Worm (Caenorhabditis elegans) whole organism, L1 larva: ENCODE measurements around the gene srh-28.

Source experiments
- C16A3.4 ChIP-seq: fragments of 150-350 bp; optimal IDR thresholded peaks from 2 replicates; lab custom pipeline; 2014; ENCODE audit warnings: missing biosample characterization, missing genetic modification characterization
- F16B12.6 ChIP-seq: fragments of 150-350 bp; optimal IDR thresholded peaks from 2 replicates; lab custom pipeline; 2014; ENCODE audit warnings: missing biosample characterization, missing genetic modification characterization
- Y116A8C.19 ChIP-seq: sonication (generic microtip); optimal IDR thresholded peaks from 2 replicates; lab custom pipeline; 2016; ENCODE audit warnings: missing compliant biosample characterization, missing genetic modification characterization, borderline replicate concordance
- aha-1 ChIP-seq: fragments of 150-350 bp; optimal IDR thresholded peaks from 2 replicates; lab custom pipeline; 2014; ENCODE audit warnings: missing biosample characterization, missing genetic modification characterization
- alr-1 ChIP-seq: fragments of 200-800 bp; sonication (Bioruptor generic); optimal IDR thresholded peaks from 2 replicates; lab custom pipeline; 2018; ENCODE audit warnings: borderline replicate concordance, mild to moderate bottlenecking, missing genetic modification characterization, missing compliant biosample characterization
- aly-2 ChIP-seq: fragments of 150-350 bp; optimal IDR thresholded peaks from 2 replicates; lab custom pipeline; 2014; ENCODE audit warnings: missing biosample characterization, missing genetic modification characterization
- ama-1 ChIP-seq: fragments of 150-350 bp; optimal IDR thresholded peaks from 2 replicates; lab custom pipeline; 2014
- ceh-82 ChIP-seq, 3 experiments: fragments of 150-350 bp in 1 of 3; sonication (generic microtip) in 2 of 3; optimal IDR thresholded peaks; 2 replicates each; lab custom pipeline; 2014 to 2017; ENCODE audit warnings: missing biosample characterization in 3 of 3, missing genetic modification characterization in 3 of 3
- dsc-1 ChIP-seq: sonication (generic microtip); optimal IDR thresholded peaks from 2 replicates; lab custom pipeline; 2016; ENCODE audit warnings: mild to moderate bottlenecking, missing genetic modification characterization, missing compliant biosample characterization
- efl-1 ChIP-seq, 4 experiments: fragments of 150-350 bp; optimal IDR thresholded peaks in 3 of 4; peaks in 1 of 4; 1 replicate in 1 of 4; 2 replicates in 3 of 4; lab custom pipeline; 2014; ENCODE audit warnings: missing biosample characterization in 2 of 4, missing genetic modification characterization in 2 of 4, missing genetic modification reagents in 2 of 4
- efl-3 ChIP-seq: fragments of 200-800 bp; sonication (Bioruptor generic); optimal IDR thresholded peaks from 2 replicates; lab custom pipeline; 2018; ENCODE audit warnings: mild to moderate bottlenecking, missing genetic modification characterization, missing compliant biosample characterization
- elt-2 ChIP-seq: sonication (generic microtip); optimal IDR thresholded peaks from 2 replicates; lab custom pipeline; 2016; ENCODE audit warnings: missing genetic modification characterization, mild to moderate bottlenecking, inconsistent platforms, missing compliant biosample characterization, missing genetic modification reagents
- elt-3 ChIP-seq, 6 experiments: fragments of 150-350 bp in 1 of 6; sonication (generic microtip); optimal IDR thresholded peaks; 2 replicates each; lab custom pipeline; 2017 to 2018; ENCODE audit warnings: missing biosample characterization in 6 of 6, missing genetic modification characterization in 6 of 6, inconsistent platforms in 1 of 6
- ets-5 ChIP-seq: fragments of 200-800 bp; sonication (Bioruptor generic); IDR thresholded peaks from 2 replicates; pipeline ENCODE4 v1.3.6; 2022; ENCODE audit warnings: missing genetic modification characterization, missing compliant biosample characterization
- fkh-10 ChIP-seq: sonication (generic microtip); optimal IDR thresholded peaks from 2 replicates; lab custom pipeline; 2017; ENCODE audit warnings: missing biosample characterization, missing genetic modification reagents, missing genetic modification characterization
- fkh-4 ChIP-seq: sonication (generic microtip); optimal IDR thresholded peaks from 2 replicates; lab custom pipeline; 2016; ENCODE audit warnings: missing compliant biosample characterization, missing genetic modification characterization, borderline replicate concordance
- fos-1 ChIP-seq: fragments of 150-350 bp; optimal IDR thresholded peaks from 2 replicates; lab custom pipeline; 2014; ENCODE audit warnings: missing biosample characterization, missing genetic modification characterization
- hlh-17 ChIP-seq: fragments of 200-800 bp; sonication (Bioruptor generic); optimal IDR thresholded peaks from 2 replicates; lab custom pipeline; 2018; ENCODE audit warnings: missing genetic modification characterization, mild to moderate bottlenecking, missing compliant biosample characterization, moderate library complexity, borderline replicate concordance
- hlh-4 ChIP-seq: sonication (generic microtip); optimal IDR thresholded peaks from 2 replicates; lab custom pipeline; 2016; ENCODE audit warnings: mild to moderate bottlenecking, missing genetic modification characterization, missing compliant biosample characterization
- hpl-2 ChIP-seq: fragments of 150-350 bp; optimal IDR thresholded peaks from 2 replicates; lab custom pipeline; 2014; ENCODE audit warnings: missing biosample characterization, missing genetic modification reagents, missing genetic modification characterization
- jun-1 ChIP-seq: fragments of 150-350 bp; optimal IDR thresholded peaks from 2 replicates; lab custom pipeline; 2014; ENCODE audit warnings: missing biosample characterization, missing genetic modification reagents, missing genetic modification characterization
- lin-13 ChIP-seq: fragments of 150-350 bp; optimal IDR thresholded peaks from 2 replicates; lab custom pipeline; 2014; ENCODE audit warnings: missing biosample characterization, missing genetic modification reagents, missing genetic modification characterization
- lin-14 ChIP-seq: fragments of 200-800 bp; sonication (Bioruptor generic); optimal IDR thresholded peaks from 2 replicates; lab custom pipeline; 2018; ENCODE audit warnings: mild to moderate bottlenecking, missing genetic modification characterization, moderate library complexity, missing compliant biosample characterization
- lir-3 ChIP-seq: sonication (generic microtip); optimal IDR thresholded peaks from 2 replicates; lab custom pipeline; 2016; ENCODE audit warnings: mild to moderate bottlenecking, missing genetic modification characterization, moderate library complexity, missing compliant biosample characterization; ENCODE audit not compliant: poor library complexity
- mab-9 ChIP-seq: fragments of 200-800 bp; sonication (Bioruptor generic); IDR thresholded peaks from 2 replicates; pipeline ENCODE4 v1.3.6; 2022; ENCODE audit warnings: missing genetic modification reagents, missing genetic modification characterization, missing compliant biosample characterization
- mep-1 ChIP-seq: fragments of 150-350 bp; optimal IDR thresholded peaks from 2 replicates; lab custom pipeline; 2014; ENCODE audit warnings: missing biosample characterization, missing genetic modification characterization
- nhr-20 ChIP-seq: sonication (generic microtip); optimal IDR thresholded peaks from 2 replicates; lab custom pipeline; 2016; ENCODE audit warnings: mild to moderate bottlenecking, missing genetic modification characterization, missing compliant biosample characterization
- nhr-237 ChIP-seq: fragments of 150-350 bp; optimal IDR thresholded peaks from 2 replicates; lab custom pipeline; 2014; ENCODE audit warnings: missing biosample characterization, missing genetic modification characterization
- nhr-28 ChIP-seq: fragments of 150-350 bp; optimal IDR thresholded peaks from 2 replicates; lab custom pipeline; 2014; ENCODE audit warnings: missing biosample characterization, missing genetic modification characterization
- nhr-71 ChIP-seq: sonication (generic microtip); optimal IDR thresholded peaks from 2 replicates; lab custom pipeline; 2016; ENCODE audit warnings: mild to moderate bottlenecking, missing genetic modification characterization, moderate library complexity, missing compliant biosample characterization
- nhr-76 ChIP-seq: sonication (generic microtip); optimal IDR thresholded peaks from 2 replicates; lab custom pipeline; 2017; ENCODE audit warnings: missing biosample characterization, missing genetic modification characterization
- nhr-85 ChIP-seq: sonication (generic microtip); peaks from one replicate; lab custom pipeline; 2016; ENCODE audit warnings: missing genetic modification characterization, inconsistent platforms, missing compliant biosample characterization
- nhr-90 ChIP-seq: sonication (generic microtip); optimal IDR thresholded peaks from 2 replicates; lab custom pipeline; 2016; ENCODE audit warnings: mild to moderate bottlenecking, missing genetic modification characterization, missing compliant biosample characterization; ENCODE audit not compliant: poor library complexity
- pag-3 ChIP-seq: sonication (generic microtip); optimal IDR thresholded peaks from 2 replicates; lab custom pipeline; 2017; ENCODE audit warnings: missing genetic modification characterization, mild to moderate bottlenecking, missing compliant biosample characterization, antibody characterized with exemption, borderline replicate concordance; ENCODE audit not compliant: insufficient read depth
- rnt-1 ChIP-seq: sonication (generic microtip); optimal IDR thresholded peaks from 2 replicates; lab custom pipeline; 2016; ENCODE audit warnings: mild to moderate bottlenecking, missing genetic modification characterization, moderate library complexity, missing compliant biosample characterization
- snu-23 ChIP-seq: sonication (generic microtip); optimal IDR thresholded peaks from 2 replicates; lab custom pipeline; 2016; ENCODE audit warnings: missing genetic modification characterization, missing compliant biosample characterization
- sox-4 ChIP-seq: sonication (generic microtip); optimal IDR thresholded peaks from 2 replicates; lab custom pipeline; 2016; ENCODE audit warnings: missing genetic modification characterization, missing compliant biosample characterization
- sptf-1 ChIP-seq: fragments of 150-350 bp; optimal IDR thresholded peaks from 2 replicates; lab custom pipeline; 2014; ENCODE audit warnings: missing biosample characterization, missing genetic modification characterization
- sup-37 ChIP-seq: fragments of 200-800 bp; sonication (Bioruptor generic); optimal IDR thresholded peaks from 2 replicates; lab custom pipeline; 2018; ENCODE audit warnings: mild to moderate bottlenecking, missing genetic modification characterization, missing compliant biosample characterization
- tbx-2 ChIP-seq: sonication (generic microtip); optimal IDR thresholded peaks from 2 replicates; lab custom pipeline; 2016; ENCODE audit warnings: missing genetic modification characterization, missing compliant biosample characterization
- unc-30 ChIP-seq: sonication (generic microtip); optimal IDR thresholded peaks from 2 replicates; lab custom pipeline; 2017; ENCODE audit warnings: missing biosample characterization, missing genetic modification characterization
- zag-1 ChIP-seq: fragments of 150-350 bp; optimal IDR thresholded peaks from 2 replicates; lab custom pipeline; 2014; ENCODE audit warnings: missing biosample characterization, missing genetic modification characterization
- zip-4 ChIP-seq: fragments of 200-800 bp; sonication (Bioruptor generic); optimal IDR thresholded peaks from 2 replicates; lab custom pipeline; 2018; ENCODE audit warnings: mild to moderate bottlenecking, missing genetic modification characterization, moderate library complexity, missing compliant biosample characterization

The srh-28 gene

DNA sequence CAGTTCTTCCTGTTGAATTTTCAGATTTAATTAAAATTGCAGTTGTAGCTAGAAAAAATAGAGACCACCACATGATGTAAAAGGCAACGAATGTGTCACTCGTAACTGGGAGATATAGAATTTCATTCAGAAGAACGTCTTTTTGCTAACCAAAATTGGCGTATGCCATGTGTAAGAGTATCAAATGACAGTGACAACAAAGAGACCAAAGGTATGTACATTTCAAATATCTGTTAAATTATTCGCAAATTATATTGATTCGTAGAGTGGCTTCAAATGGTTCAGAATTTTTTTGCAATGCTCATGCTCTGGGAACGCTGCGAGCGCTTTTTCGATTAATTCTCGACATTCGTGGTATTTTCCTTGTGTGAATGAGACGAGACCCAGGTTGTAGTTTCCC lies 13.2 kb downstream of the srh-28 start, which contains the start of gene T25F10.4:
TSS of gene T25F10.4 (minus strand) at position 101 of the 400 bp plus-strand sequence.
- TF ChIP-seq unc-30 (tag; lab: Kevin White, UChicago) (no peak), tbx-2 (no peak), lin-14 (no peak), ceh-82 (tag; optimal IDR thresholded peaks at IDR 0.05; lab: Kevin White, UChicago) (no peak), jun-1 (tag; lab: Kevin White, UChicago) (no peak), mep-1 (tag; lab: Kevin White, UChicago) (no peak), zag-1 (tag; lab: Kevin White, UChicago) (no peak), fkh-4 (no peak), hlh-4 (tag; lab: Kevin White, UChicago) (no peak)

DNA sequence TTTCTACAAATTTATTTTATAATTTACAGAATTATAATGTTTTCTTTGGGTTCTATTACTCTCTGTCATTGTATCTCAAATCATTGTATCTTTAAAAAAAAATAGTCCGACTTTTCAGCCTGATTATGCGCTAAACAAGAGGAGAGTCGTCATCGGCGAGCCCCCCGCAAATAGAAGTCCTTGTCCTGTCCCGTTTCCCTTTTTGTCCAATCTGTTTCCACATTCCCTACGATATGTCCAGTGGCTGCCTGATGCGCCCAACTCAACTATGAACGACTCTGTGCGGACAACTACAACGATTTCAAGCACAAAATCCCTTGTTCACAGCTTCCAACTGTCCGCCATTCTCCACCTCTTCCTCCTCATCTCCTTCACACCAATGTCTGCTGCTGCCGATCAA lies 17.6 kb downstream of the srh-28 start, which contains the start of gene dbl-1:
TSS of gene dbl-1 (plus strand) at position 119 of the 400 bp plus-strand sequence.
- no peak for TF ChIP-seq efl-1 (optimal IDR thresholded peaks at IDR 0.05; lab: Kevin White, UChicago)
- TF ChIP-seq efl-1 (GFP tag; optimal IDR thresholded peaks at IDR 0.05 in 1 of 2; lab: Kevin White, UChicago), result peak in 1 of 2 experiments; percentile 11
- TF ChIP-seq elt-2 (tag; lab: Kevin White, UChicago), result no peak
- TF ChIP-seq, all 84 proteins: peak for 1

DNA sequence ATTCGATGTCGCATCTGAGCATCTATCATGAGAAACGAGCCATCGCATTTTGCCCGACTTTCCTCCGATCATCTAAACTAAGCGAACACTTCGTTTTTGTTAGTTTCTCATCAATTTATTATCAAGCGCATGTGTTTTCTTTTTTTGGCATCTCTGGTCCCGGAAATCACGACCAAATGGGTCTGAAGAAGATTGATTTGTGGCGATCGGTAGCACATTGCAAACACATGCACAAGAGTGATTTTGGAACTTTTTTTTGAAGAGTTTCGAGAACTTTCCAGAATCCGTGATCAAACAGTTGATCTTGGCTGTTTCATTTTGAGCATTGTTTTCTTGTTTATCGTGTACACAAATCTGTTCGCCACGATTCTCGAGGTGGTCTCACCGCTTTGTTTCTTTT lies 22.4 kb downstream of the srh-28 start:
- TF ChIP-seq ets-5 (GFP tag; lab: Robert Waterston, UW), result no peak
- peak; percentile 84 for TF ChIP-seq dsc-1 (tag; lab: Kevin White, UChicago)
- no peak for TF ChIP-seq mab-9 (GFP tag; lab: Robert Waterston, UW)
- no peak for TF ChIP-seq C16A3.4
- no peak for TF ChIP-seq elt-2 (tag; lab: Kevin White, UChicago)
- TF ChIP-seq lin-13 (GFP tag; lab: Kevin White, UChicago), result no peak
- TF ChIP-seq fkh-4, result peak; percentile 73
- no peak for TF ChIP-seq aly-2 (tag; lab: Kevin White, UChicago)
- no peak for TF ChIP-seq hlh-4 (tag; lab: Kevin White, UChicago)
- no peak for TF ChIP-seq ceh-82 (tag; optimal IDR thresholded peaks at IDR 0.05; lab: Kevin White, UChicago)
- TF ChIP-seq unc-30 (tag; lab: Kevin White, UChicago), result no peak
- TF ChIP-seq alr-1 (tag; lab: Kevin White, UChicago), result no peak
- no peak for TF ChIP-seq elt-3 (tag; optimal IDR thresholded peaks at IDR 0.05; lab: Kevin White, UChicago)

DNA sequence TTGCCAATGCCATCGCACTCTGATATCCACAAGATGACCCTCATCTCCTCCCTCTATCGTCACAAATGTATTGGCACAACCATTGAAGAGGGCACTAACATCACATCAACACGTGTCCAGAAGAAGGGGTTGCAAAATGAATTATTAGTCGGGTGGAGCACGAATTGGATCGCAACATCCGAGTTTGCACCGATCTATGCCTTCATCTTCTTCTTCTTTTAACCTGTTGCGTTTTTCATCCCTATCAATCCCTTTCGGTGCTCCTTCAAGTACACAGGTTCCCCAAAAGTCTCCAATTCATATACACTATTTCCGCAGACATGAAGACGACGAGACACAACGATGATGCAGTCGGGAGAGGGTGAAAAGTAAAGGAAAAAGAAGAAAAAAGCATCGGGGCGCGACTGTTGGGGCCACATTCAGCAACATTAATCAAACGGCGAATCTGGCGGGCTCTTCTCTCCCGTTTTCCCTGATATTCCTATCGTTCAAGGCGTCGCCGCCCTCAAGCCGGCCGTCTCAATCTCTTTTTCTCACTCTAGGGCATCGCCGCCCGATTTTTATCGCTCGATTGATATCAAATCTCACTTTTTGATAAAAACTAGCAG lies 24.0 kb downstream of the srh-28 start:
- peak; percentile 68 for TF ChIP-seq nhr-71 (tag; lab: Kevin White, UChicago)
- TF ChIP-seq zag-1 (tag; lab: Kevin White, UChicago), result no peak
- TF ChIP-seq nhr-20 (tag; lab: Kevin White, UChicago), result peak; percentile 11
- peak; percentile 9 for TF ChIP-seq pag-3 (tag; lab: Kevin White, UChicago)
- TF ChIP-seq elt-2 (tag; lab: Kevin White, UChicago), result no peak
- no peak for TF ChIP-seq Y116A8C.19 (tag; lab: Kevin White, UChicago)
- TF ChIP-seq sptf-1, result no peak
- no peak for TF ChIP-seq sup-37
- no peak for TF ChIP-seq lir-3 (tag; lab: Kevin White, UChicago)
- TF ChIP-seq hlh-17 (GFP tag; lab: Kevin White, UChicago), result no peak
- no peak for TF ChIP-seq nhr-28 (tag; lab: Kevin White, UChicago)
- TF ChIP-seq fkh-10 (GFP tag; lab: Kevin White, UChicago), result no peak
- no peak for TF ChIP-seq sox-4 (tag; lab: Kevin White, UChicago)
- no peak for TF ChIP-seq dsc-1 (tag; lab: Kevin White, UChicago)
- no peak for TF ChIP-seq mab-9 (GFP tag; lab: Robert Waterston, UW)
- TF ChIP-seq nhr-237, result no peak
- no peak for TF ChIP-seq hpl-2 (GFP tag; lab: Kevin White, UChicago)
- TF ChIP-seq nhr-76, result no peak
- TF ChIP-seq F16B12.6 (tag; lab: Kevin White, UChicago), result no peak
- no peak for TF ChIP-seq zip-4 (GFP tag; lab: Kevin White, UChicago)
- TF ChIP-seq hlh-4 (tag; lab: Kevin White, UChicago), result no peak
- no peak for TF ChIP-seq fos-1
- peak; percentile 74 for TF ChIP-seq lin-14
- TF ChIP-seq C16A3.4, result no peak
- peak; percentile 19 for TF ChIP-seq rnt-1
- no peak for TF ChIP-seq ama-1 (lab: Kevin White, UChicago)
- no peak for TF ChIP-seq efl-3
- TF ChIP-seq nhr-90 (tag; lab: Kevin White, UChicago), result no peak
- no peak for TF ChIP-seq nhr-85 (tag; lab: Kevin White, UChicago)
- TF ChIP-seq snu-23 (GFP tag; lab: Kevin White, UChicago), result peak; percentile 6
- no peak for TF ChIP-seq efl-1 (optimal IDR thresholded peaks at IDR 0.05; lab: Kevin White, UChicago)
- peak in 1 of 2 experiments; percentile 64 for TF ChIP-seq efl-1 (GFP tag; optimal IDR thresholded peaks at IDR 0.05 in 1 of 2; lab: Kevin White, UChicago)
- no peak for TF ChIP-seq aha-1 (tag; lab: Kevin White, UChicago)
